Worm (Caenorhabditis elegans) whole organism, late embryonic: ENCODE measurements around the gene sox-4.

Source experiments
- ama-1 ChIP-seq: fragments of 150-350 bp; optimal IDR thresholded peaks from 2 replicates; lab custom pipeline; 2014
- dmd-4 ChIP-seq: sonication (generic microtip); optimal IDR thresholded peaks from 2 replicates; lab custom pipeline; 2016; ENCODE audit warnings: borderline replicate concordance, missing genetic modification characterization, missing compliant biosample characterization
- nhr-11 ChIP-seq: fragments of 150-350 bp; optimal IDR thresholded peaks from 2 replicates; lab custom pipeline; 2014; ENCODE audit warnings: missing biosample characterization, missing genetic modification characterization
- pha-4 ChIP-seq: fragments of 150-350 bp; optimal IDR thresholded peaks from 2 replicates; lab custom pipeline; 2018; ENCODE audit warnings: missing biosample characterization, missing genetic modification reagents, missing genetic modification characterization
- pqm-1 ChIP-seq: sonication (generic microtip); optimal IDR thresholded peaks from 2 replicates; lab custom pipeline; 2016; ENCODE audit warnings: missing genetic modification characterization, missing compliant biosample characterization

DNA sequence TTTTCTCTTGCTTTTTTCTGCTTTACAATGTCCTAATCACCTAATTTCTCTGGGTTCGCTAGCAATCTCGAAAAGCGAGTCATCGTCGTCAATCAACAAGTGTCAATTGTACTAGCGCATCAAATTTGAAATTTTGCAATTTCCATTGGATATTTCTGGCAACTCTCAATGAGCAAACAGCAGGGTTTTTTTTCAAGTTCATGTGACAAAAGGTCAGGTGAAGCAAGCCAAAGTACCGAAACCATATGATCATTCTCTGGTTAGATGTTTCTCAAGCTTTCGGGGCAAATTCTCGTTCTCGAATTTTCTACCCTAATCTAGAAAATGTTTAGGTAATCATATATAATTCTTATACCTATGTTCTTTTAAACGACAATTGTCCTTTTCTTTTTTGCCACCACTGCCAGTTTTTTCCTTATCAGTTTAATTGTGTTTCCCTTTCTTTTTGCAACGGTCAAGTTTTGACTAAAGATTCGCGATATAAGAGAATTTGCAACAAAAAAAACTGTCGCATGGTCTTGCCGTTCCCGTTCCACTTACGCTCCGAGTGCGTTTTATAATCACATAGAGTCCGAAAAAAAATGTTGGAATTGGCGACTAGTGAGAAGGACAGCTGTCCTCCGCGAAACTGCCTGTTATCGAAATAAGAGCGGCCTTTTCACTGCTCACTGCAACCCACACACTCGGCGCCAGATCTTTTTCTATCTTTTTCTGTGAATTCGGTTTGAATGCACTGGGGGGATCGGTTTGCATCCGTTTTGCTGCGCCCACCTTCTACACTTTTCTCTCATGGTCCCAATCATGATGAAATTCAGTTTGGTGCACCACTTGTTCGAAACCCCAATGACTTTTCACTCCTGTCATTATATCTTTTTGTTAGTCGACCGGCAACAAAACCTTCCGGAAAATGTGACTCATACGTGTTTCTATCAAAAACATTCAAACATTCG, 27.8 kb upstream of the sox-4 start:
- no peak for TF ChIP-seq pha-4 (tag; lab: Kevin White, UChicago)
- TF ChIP-seq nhr-11 (tag; lab: Kevin White, UChicago): no peak
- no peak for TF ChIP-seq ama-1 (lab: Kevin White, UChicago)
- no peak for TF ChIP-seq dmd-4 (tag; lab: Kevin White, UChicago)
- no peak for TF ChIP-seq pqm-1
